Worm (Caenorhabditis elegans): ENCODE measurements around the gene srx-65.

- TF ChIP-seq F33H1.4 (GFP tag; IDR thresholded peaks at IDR 0.05) (no peak), hrde-1 (tag; optimal IDR thresholded peaks at IDR 0.05; ENCODE audit: borderline replicate concordance) (no peak), attf-3 (GFP tag; conservative IDR thresholded peaks at IDR 0.05) (no peak), F49E8.2 (tag; optimal IDR thresholded peaks at IDR 0.05; ENCODE audit: insufficient read depth) (no peak), ztf-3 (GFP tag; optimal IDR thresholded peaks at IDR 0.05) (no peak), somi-1 (GFP tag; optimal IDR thresholded peaks at IDR 0.05) (no peak), nfya-2 (GFP tag; IDR thresholded peaks at IDR 0.05) (no peak), let-607 (tag; optimal IDR thresholded peaks at IDR 0.05) (no peak), pha-4 (tag; optimal IDR thresholded peaks at IDR 0.05) (no peak), madf-10 (tag; optimal IDR thresholded peaks at IDR 0.05) (no peak), aptf-3 (GFP tag; IDR thresholded peaks at IDR 0.05) (no peak), egl-44 (GFP tag; IDR thresholded peaks at IDR 0.05) (no peak), K11D2.4 (GFP tag; IDR thresholded peaks at IDR 0.05) (no peak), ztf-28 (GFP tag; IDR thresholded peaks at IDR 0.05) (no peak)
These were observed 46.0 kb downstream of the srx-65 start, which contains the start of gene cyp-34A8 for ce11 chrV:3967762-3968161.
